Worm (Caenorhabditis elegans): ENCODE results near the gene C18H7.1.

C18H7.1 gene

ce11 chrIV:615244-615643, at the start of gene C18H7.1:
Gene C18H7.1, plus strand, starts transcription at chrIV:615544.
- TF ChIP-seq efl-1 (optimal IDR thresholded peaks at IDR 0.05) (no peak), efl-1 (GFP tag; optimal IDR thresholded peaks at IDR 0.05 in 1 of 2) (peak in 1 of 2 experiments; percentile 36), blmp-1 (tag; optimal IDR thresholded peaks at IDR 0.05) (peak; percentile 44), alr-1 (tag; optimal IDR thresholded peaks at IDR 0.05; ENCODE audit: borderline replicate concordance) (no peak)

ce11 chrIV:570799-571300, 44.5 kb upstream of the C18H7.1 start, which contains the start of gene F56A11.5:
Gene F56A11.5, minus strand, starts transcription at chrIV:570849.
- no peak for TF ChIP-seq fkh-8 (tag; optimal IDR thresholded peaks at IDR 0.05)

- TF ChIP-seq efl-1 (optimal IDR thresholded peaks at IDR 0.05) (peak; percentile 33 to 37), efl-1 (GFP tag; optimal IDR thresholded peaks at IDR 0.05 in 1 of 2) (peak; percentile 42 to 87), ceh-82 (tag; optimal IDR thresholded peaks at IDR 0.05) (peak in 1 of 3 experiments; percentile 24), mep-1 (tag; optimal IDR thresholded peaks at IDR 0.05) (peak; percentile 34), rnt-1 (tag; optimal IDR thresholded peaks at IDR 0.05) (peak; percentile 22), lin-35 (GFP tag; optimal IDR thresholded peaks at IDR 0.05) (peak; percentile 51 to 59), hlh-4 (tag; optimal IDR thresholded peaks at IDR 0.05) (no peak), F16B12.6 (tag; optimal IDR thresholded peaks at IDR 0.05) (peak; percentile 85), nhr-85 (tag) (no peak), dpl-1 (GFP tag; optimal IDR thresholded peaks at IDR 0.05) (peak in 2 of 3 experiments; percentile 17 to 47)
These were observed 42.9 kb upstream of the C18H7.1 start, which contains the start of gene gex-2 for ce11 chrIV:572487-572886. Gene gex-2, plus strand, starts transcription at chrIV:572769.

ce11 chrIV:580512-580911, 34.8 kb upstream of the C18H7.1 start:
- TF ChIP-seq ztf-11 (tag; optimal IDR thresholded peaks at IDR 0.05): no peak
- TF ChIP-seq vab-15 (tag; optimal IDR thresholded peaks at IDR 0.05): no peak
- TF ChIP-seq ceh-82 (tag; optimal IDR thresholded peaks at IDR 0.05): no peak
- TF ChIP-seq aha-1 (tag; optimal IDR thresholded peaks at IDR 0.05): no peak
- no peak for TF ChIP-seq nhr-11 (tag; optimal IDR thresholded peaks at IDR 0.05)
- TF ChIP-seq unc-30 (tag; optimal IDR thresholded peaks at IDR 0.05): no peak
- no peak for TF ChIP-seq lin-15B (tag; optimal IDR thresholded peaks at IDR 0.05)
- TF ChIP-seq efl-3 (GFP tag; optimal IDR thresholded peaks at IDR 0.05): no peak
- no peak for TF ChIP-seq ztf-4 (tag; optimal IDR thresholded peaks at IDR 0.05)
- no peak for TF ChIP-seq pag-3 (tag; optimal IDR thresholded peaks at IDR 0.05; ENCODE audit: borderline replicate concordance, insufficient read depth)
- TF ChIP-seq blmp-1 (tag; optimal IDR thresholded peaks at IDR 0.05): no peak
- no peak for TF ChIP-seq fkh-8 (tag; optimal IDR thresholded peaks at IDR 0.05)
- no peak for TF ChIP-seq unc-98 (GFP tag; IDR thresholded peaks at IDR 0.05)

- TF ChIP-seq Y116A8C.19 (tag; optimal IDR thresholded peaks at IDR 0.05; ENCODE audit: borderline replicate concordance) (no peak), efl-1 (optimal IDR thresholded peaks at IDR 0.05) (no peak), efl-1 (GFP tag; optimal IDR thresholded peaks at IDR 0.05 in 1 of 2) (peak in 1 of 2 experiments; percentile 3)
These were observed 33.2 kb upstream of the C18H7.1 start, which contains the start of gene F56A11.6 for ce11 chrIV:582130-582529. Gene F56A11.6, minus strand, starts transcription at chrIV:582230.

- TF ChIP-seq unc-30 (tag; optimal IDR thresholded peaks at IDR 0.05) (no peak), efl-1 (optimal IDR thresholded peaks at IDR 0.05) (no peak), efl-1 (GFP tag; optimal IDR thresholded peaks at IDR 0.05 in 1 of 2) (peak in 1 of 2 experiments; percentile 56), mab-9 (GFP tag; IDR thresholded peaks at IDR 0.05) (no peak), nhr-237 (tag; optimal IDR thresholded peaks at IDR 0.05) (no peak), grh-1 (GFP tag; IDR thresholded peaks at IDR 0.05) (no peak), elt-3 (tag; optimal IDR thresholded peaks at IDR 0.05) (no peak), unc-62 (GFP tag; optimal IDR thresholded peaks at IDR 0.05) (no peak), sup-37 (GFP tag; optimal IDR thresholded peaks at IDR 0.05) (no peak), fkh-10 (GFP tag; optimal IDR thresholded peaks at IDR 0.05) (no peak)
These were observed 31.3 kb upstream of the C18H7.1 start for ce11 chrIV:584039-584438.
